Worm (Caenorhabditis elegans) whole organism, L1 larva: ENCODE measurements around the gene F53B7.7.

ENCODE experiments used
- C34B4.2 ChIP-seq: sonication (generic microtip); optimal IDR thresholded peaks from 2 replicates; lab custom pipeline; 2017; ENCODE audit warnings: mild to moderate bottlenecking, missing genetic modification characterization, missing compliant biosample characterization
- aly-2 ChIP-seq: fragments of 150-350 bp; optimal IDR thresholded peaks from 2 replicates; lab custom pipeline; 2014; ENCODE audit warnings: missing biosample characterization, missing genetic modification characterization
- blmp-1 ChIP-seq: fragments of 150-350 bp; optimal IDR thresholded peaks from 2 replicates; lab custom pipeline; 2014; ENCODE audit warnings: missing biosample characterization, missing genetic modification characterization
- ceh-82 ChIP-seq, 3 experiments: fragments of 150-350 bp in 1 of 3; sonication (generic microtip) in 2 of 3; optimal IDR thresholded peaks; 2 replicates each; lab custom pipeline; 2014 to 2017; ENCODE audit warnings: missing biosample characterization in 3 of 3, missing genetic modification characterization in 3 of 3
- dpl-1 ChIP-seq, 3 experiments: fragments of 150-350 bp in 2 of 3; sonication (generic microtip) in 1 of 3; optimal IDR thresholded peaks; 2 replicates each; lab custom pipeline; 2014 to 2017; ENCODE audit warnings: missing biosample characterization in 3 of 3, missing genetic modification characterization in 3 of 3, missing genetic modification reagents in 3 of 3
- dsc-1 ChIP-seq: sonication (generic microtip); optimal IDR thresholded peaks from 2 replicates; lab custom pipeline; 2016; ENCODE audit warnings: mild to moderate bottlenecking, missing genetic modification characterization, missing compliant biosample characterization
- efl-1 ChIP-seq, 4 experiments: fragments of 150-350 bp; optimal IDR thresholded peaks in 3 of 4; peaks in 1 of 4; 1 replicate in 1 of 4; 2 replicates in 3 of 4; lab custom pipeline; 2014; ENCODE audit warnings: missing biosample characterization in 2 of 4, missing genetic modification characterization in 2 of 4, missing genetic modification reagents in 2 of 4
- egl-13 ChIP-seq: sonication (generic microtip); optimal IDR thresholded peaks from 2 replicates; lab custom pipeline; 2016; ENCODE audit warnings: missing genotype, missing genetic modification reagents, missing genetic modification characterization, missing compliant biosample characterization
- elt-2 ChIP-seq: sonication (generic microtip); optimal IDR thresholded peaks from 2 replicates; lab custom pipeline; 2016; ENCODE audit warnings: missing genetic modification characterization, mild to moderate bottlenecking, inconsistent platforms, missing compliant biosample characterization, missing genetic modification reagents
- fkh-10 ChIP-seq: sonication (generic microtip); optimal IDR thresholded peaks from 2 replicates; lab custom pipeline; 2017; ENCODE audit warnings: missing biosample characterization, missing genetic modification reagents, missing genetic modification characterization
- fkh-4 ChIP-seq: sonication (generic microtip); optimal IDR thresholded peaks from 2 replicates; lab custom pipeline; 2016; ENCODE audit warnings: missing compliant biosample characterization, missing genetic modification characterization, borderline replicate concordance
- irx-1 ChIP-seq: sonication (generic microtip); optimal IDR thresholded peaks from 2 replicates; lab custom pipeline; 2016; ENCODE audit warnings: missing genetic modification characterization, missing compliant biosample characterization
- isw-1 ChIP-seq: fragments of 200-800 bp; sonication (Bioruptor generic); IDR thresholded peaks from 2 replicates; pipeline ENCODE4 v1.3.6; 2022; ENCODE audit warnings: missing genetic modification characterization, missing compliant biosample characterization
- lin-13 ChIP-seq: fragments of 150-350 bp; optimal IDR thresholded peaks from 2 replicates; lab custom pipeline; 2014; ENCODE audit warnings: missing biosample characterization, missing genetic modification reagents, missing genetic modification characterization
- lin-14 ChIP-seq: fragments of 200-800 bp; sonication (Bioruptor generic); optimal IDR thresholded peaks from 2 replicates; lab custom pipeline; 2018; ENCODE audit warnings: mild to moderate bottlenecking, missing genetic modification characterization, moderate library complexity, missing compliant biosample characterization
- lin-35 ChIP-seq, 2 experiments: fragments of 150-350 bp; optimal IDR thresholded peaks; 2 replicates each; lab custom pipeline; 2014; ENCODE audit warnings: missing biosample characterization in 2 of 2, missing genetic modification characterization in 2 of 2, missing genetic modification reagents in 2 of 2
- lin-39 ChIP-seq: fragments of 150-350 bp; optimal IDR thresholded peaks from 2 replicates; lab custom pipeline; 2014; ENCODE audit warnings: missing biosample characterization, missing genetic modification reagents, missing genetic modification characterization
- lsy-2 ChIP-seq, 2 experiments: fragments of 150-350 bp; optimal IDR thresholded peaks; 2 replicates each; lab custom pipeline; 2014; ENCODE audit warnings: missing biosample characterization in 2 of 2, missing genetic modification characterization in 2 of 2
- mef-2 ChIP-seq: fragments of 150-350 bp; optimal IDR thresholded peaks from 2 replicates; lab custom pipeline; 2014; ENCODE audit warnings: missing biosample characterization, missing genetic modification characterization
- nhr-20 ChIP-seq: sonication (generic microtip); optimal IDR thresholded peaks from 2 replicates; lab custom pipeline; 2016; ENCODE audit warnings: mild to moderate bottlenecking, missing genetic modification characterization, missing compliant biosample characterization
- nhr-71 ChIP-seq: sonication (generic microtip); optimal IDR thresholded peaks from 2 replicates; lab custom pipeline; 2016; ENCODE audit warnings: mild to moderate bottlenecking, missing genetic modification characterization, moderate library complexity, missing compliant biosample characterization
- nhr-85 ChIP-seq: sonication (generic microtip); peaks from one replicate; lab custom pipeline; 2016; ENCODE audit warnings: missing genetic modification characterization, inconsistent platforms, missing compliant biosample characterization
- nhr-90 ChIP-seq: sonication (generic microtip); optimal IDR thresholded peaks from 2 replicates; lab custom pipeline; 2016; ENCODE audit warnings: mild to moderate bottlenecking, missing genetic modification characterization, missing compliant biosample characterization; ENCODE audit not compliant: poor library complexity
- pag-3 ChIP-seq: sonication (generic microtip); optimal IDR thresholded peaks from 2 replicates; lab custom pipeline; 2017; ENCODE audit warnings: missing genetic modification characterization, mild to moderate bottlenecking, missing compliant biosample characterization, antibody characterized with exemption, borderline replicate concordance; ENCODE audit not compliant: insufficient read depth
- pax-3 ChIP-seq: fragments of 200-800 bp; sonication (Bioruptor generic); optimal IDR thresholded peaks from 2 replicates; lab custom pipeline; 2018; ENCODE audit warnings: mild to moderate bottlenecking, missing genetic modification characterization, moderate library complexity, missing compliant biosample characterization
- sox-4 ChIP-seq: sonication (generic microtip); optimal IDR thresholded peaks from 2 replicates; lab custom pipeline; 2016; ENCODE audit warnings: missing genetic modification characterization, missing compliant biosample characterization
- sptf-1 ChIP-seq: fragments of 150-350 bp; optimal IDR thresholded peaks from 2 replicates; lab custom pipeline; 2014; ENCODE audit warnings: missing biosample characterization, missing genetic modification characterization
- tbx-2 ChIP-seq: sonication (generic microtip); optimal IDR thresholded peaks from 2 replicates; lab custom pipeline; 2016; ENCODE audit warnings: missing genetic modification characterization, missing compliant biosample characterization
- unc-62 ChIP-seq: fragments of 150-350 bp; optimal IDR thresholded peaks from 2 replicates; lab custom pipeline; 2014; ENCODE audit warnings: missing biosample characterization, missing genetic modification reagents, missing genetic modification characterization
- unc-98 ChIP-seq: fragments of 200-800 bp; sonication (Bioruptor generic); IDR thresholded peaks from 2 replicates; pipeline ENCODE4 v1.3.6; 2022; ENCODE audit warnings: missing genetic modification characterization, missing compliant biosample characterization
- zip-4 ChIP-seq: fragments of 200-800 bp; sonication (Bioruptor generic); optimal IDR thresholded peaks from 2 replicates; lab custom pipeline; 2018; ENCODE audit warnings: mild to moderate bottlenecking, missing genetic modification characterization, moderate library complexity, missing compliant biosample characterization

Gene F53B7.7

DNA sequence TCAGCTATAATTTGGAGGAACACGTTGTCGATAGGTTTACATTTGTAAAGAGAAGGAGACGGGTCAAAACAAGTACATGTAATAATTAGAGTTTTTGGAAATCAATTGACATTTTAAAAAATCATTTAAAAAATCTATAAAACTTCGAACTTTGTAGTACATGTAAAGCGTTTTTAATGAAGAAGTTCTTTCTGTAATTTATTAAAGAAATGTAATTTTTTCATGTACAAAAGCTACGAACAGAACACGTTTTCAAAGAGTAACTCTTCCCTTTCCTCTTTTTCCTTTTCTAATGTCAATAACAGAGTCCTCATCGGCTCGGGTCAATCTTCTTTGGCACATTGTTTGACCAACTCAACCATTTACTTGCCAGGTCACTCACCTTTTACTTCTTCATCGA is 44.9 kb downstream of the F53B7.7 start, which contains the start of gene C45B11.6:
C45B11.6 (plus strand) TSS at position 301 of the 400 bp plus-strand sequence.
- TF ChIP-seq ceh-82 (tag; optimal IDR thresholded peaks at IDR 0.05; lab: Kevin White, UChicago) (no peak), aly-2 (no peak), isw-1 (GFP tag; lab: Robert Waterston, UW) (no peak), elt-2 (no peak), blmp-1 (tag; lab: Kevin White, UChicago) (no peak), efl-1 (optimal IDR thresholded peaks at IDR 0.05; lab: Kevin White, UChicago) (no peak), efl-1 (GFP tag; optimal IDR thresholded peaks at IDR 0.05 in 1 of 2; lab: Kevin White, UChicago) (no peak), nhr-71 (tag; lab: Kevin White, UChicago) (no peak), sox-4 (tag; lab: Kevin White, UChicago) (no peak), fkh-10 (GFP tag; lab: Kevin White, UChicago) (no peak), tbx-2 (tag; lab: Kevin White, UChicago) (no peak), lin-14 (GFP tag; lab: Kevin White, UChicago) (no peak), nhr-85 (tag; lab: Kevin White, UChicago) (no peak), egl-13 (tag; lab: Kevin White, UChicago) (no peak), zip-4 (GFP tag; lab: Kevin White, UChicago) (no peak), lin-13 (GFP tag; lab: Kevin White, UChicago) (no peak), sptf-1 (tag; lab: Kevin White, UChicago) (no peak)

DNA sequence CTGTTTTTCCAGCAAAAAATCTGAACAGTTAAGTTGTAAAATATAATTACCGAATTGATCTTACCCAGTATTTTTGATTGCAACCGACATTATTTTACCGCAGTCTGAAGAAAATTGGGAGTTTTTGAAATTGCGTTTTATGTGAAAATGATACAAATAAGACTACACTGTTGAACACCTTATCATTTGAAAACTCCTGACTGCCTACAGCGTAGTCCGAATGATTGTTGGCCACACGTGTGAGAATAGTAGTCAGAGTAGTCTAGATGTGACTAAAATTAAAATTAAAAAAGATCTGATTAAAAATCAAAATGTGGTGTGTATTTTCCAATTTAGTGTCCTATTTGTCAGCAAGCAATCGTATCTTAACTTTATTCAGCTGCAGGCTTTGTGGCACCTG is 47.8 kb downstream of the F53B7.7 start, which contains the start of gene dhs-18:
dhs-18 (minus strand) TSS at position 104 of the 400 bp plus-strand sequence.
- TF ChIP-seq nhr-20 (peak; percentile 73), pax-3 (tag; lab: Kevin White, UChicago) (no peak), lin-35 (GFP tag; optimal IDR thresholded peaks at IDR 0.05; lab: Kevin White, UChicago) (peak in 1 of 2 experiments; percentile 6), fkh-10 (GFP tag; lab: Kevin White, UChicago) (no peak)

DNA sequence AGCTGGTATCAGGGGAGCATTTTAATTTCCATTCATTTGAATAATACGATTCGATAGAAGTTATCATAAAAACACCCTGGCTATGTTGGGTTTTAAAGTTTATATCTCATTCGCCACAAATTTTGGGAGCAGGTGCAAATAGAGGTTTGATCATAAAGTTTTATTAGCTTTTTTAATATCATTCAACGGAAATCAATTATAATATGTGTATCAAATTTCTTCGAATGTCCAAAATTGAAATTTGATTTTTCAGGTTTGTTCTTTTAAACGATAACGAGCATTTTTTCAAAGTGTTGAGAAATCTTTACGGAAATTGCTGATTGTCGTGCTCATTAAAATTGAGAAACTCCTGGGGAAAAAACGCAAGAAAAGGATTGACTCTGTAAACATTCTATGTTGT is 49.8 kb downstream of the F53B7.7 start, which contains the start of gene srh-74:
srh-74 (minus strand) TSS at position 101 of the 400 bp plus-strand sequence.
- TF ChIP-seq dsc-1 (no peak), dpl-1 (GFP tag; optimal IDR thresholded peaks at IDR 0.05; lab: Kevin White, UChicago) (no peak), unc-62 (no peak), nhr-90 (tag; lab: Kevin White, UChicago) (no peak), fkh-4 (tag; lab: Kevin White, UChicago) (no peak), lin-35 (GFP tag; optimal IDR thresholded peaks at IDR 0.05; lab: Kevin White, UChicago) (no peak), pag-3 (tag; lab: Kevin White, UChicago) (no peak), C34B4.2 (tag; lab: Kevin White, UChicago) (no peak), lin-39 (no peak), tbx-2 (tag; lab: Kevin White, UChicago) (no peak), aly-2 (no peak), irx-1 (tag; lab: Kevin White, UChicago) (no peak), mef-2 (tag; lab: Kevin White, UChicago) (no peak), unc-98 (GFP tag; lab: Robert Waterston, UW) (no peak), zip-4 (GFP tag; lab: Kevin White, UChicago) (no peak), lsy-2 (tag; optimal IDR thresholded peaks at IDR 0.05; lab: Kevin White, UChicago) (no peak)
